Worm (Caenorhabditis elegans): ENCODE results near the gene srw-91.

DNA sequence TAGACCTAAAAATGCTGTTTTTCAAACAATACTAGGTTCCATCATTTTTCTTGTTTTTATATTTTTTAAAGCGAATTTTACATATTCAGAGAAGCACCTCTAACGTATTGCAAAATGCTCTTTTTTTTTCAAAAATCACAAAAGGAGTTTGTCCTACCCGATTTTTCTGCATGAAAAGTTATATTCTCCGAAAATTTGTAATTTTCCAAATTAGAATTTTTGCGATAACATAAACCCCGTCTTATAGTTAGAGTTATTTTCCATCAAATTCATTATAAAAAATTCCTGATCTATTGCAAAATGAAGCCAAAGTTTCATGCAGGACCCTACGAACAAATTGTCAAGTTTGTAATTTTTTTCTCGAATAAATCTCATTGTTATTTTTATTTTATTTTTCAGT lies 27.8 kb upstream of the srw-91 start, which contains the start of gene srw-99:
- no peak for TF ChIP-seq pes-1 (GFP tag; IDR thresholded peaks at IDR 0.05)
- no peak for TF ChIP-seq ama-1 (optimal IDR thresholded peaks at IDR 0.05)
- no peak for TF ChIP-seq ets-7 (tag; optimal IDR thresholded peaks at IDR 0.05)
- TF ChIP-seq aly-1 (tag; optimal IDR thresholded peaks at IDR 0.05): no peak
